Worm (Caenorhabditis elegans): ENCODE data around the gene Y26E6A.2.

Y26E6A.2 gene

ce11 chrX:13903328-13903727 lies 10.9 kb downstream of the Y26E6A.2 start, which contains the start of gene sra-39:
TSS of gene sra-39 (minus strand) at chrX:13903428.
- TF ChIP-seq cog-1 (tag; optimal IDR thresholded peaks at IDR 0.05) (no peak), klf-2 (GFP tag; conservative IDR thresholded peaks at IDR 0.05) (no peak), ref-1 (GFP tag; conservative IDR thresholded peaks at IDR 0.05) (no peak), ztf-23 (GFP tag; IDR thresholded peaks at IDR 0.05) (no peak), ztf-29 (GFP tag; IDR thresholded peaks at IDR 0.05) (no peak), T22C8.4 (GFP tag; IDR thresholded peaks at IDR 0.05) (no peak), flt-1 (GFP tag; IDR thresholded peaks at IDR 0.05) (no peak), tab-1 (GFP tag; IDR thresholded peaks at IDR 0.05) (no peak), med-1 (GFP tag; optimal IDR thresholded peaks at IDR 0.05; ENCODE audit: insufficient read depth) (no peak)

ce11 chrX:13900047-13900446 lies 14.1 kb downstream of the Y26E6A.2 start, which contains the start of gene sra-38:
TSS of gene sra-38 (minus strand) at chrX:13900147.
- TF ChIP-seq med-1 (GFP tag; optimal IDR thresholded peaks at IDR 0.05; ENCODE audit: insufficient read depth): no peak
- no peak for TF ChIP-seq flt-1 (GFP tag; IDR thresholded peaks at IDR 0.05)
- no peak for TF ChIP-seq ztf-29 (GFP tag; IDR thresholded peaks at IDR 0.05)
- TF ChIP-seq klf-2 (GFP tag; conservative IDR thresholded peaks at IDR 0.05): no peak
- TF ChIP-seq ztf-23 (GFP tag; IDR thresholded peaks at IDR 0.05): no peak
- TF ChIP-seq T22C8.4 (GFP tag; IDR thresholded peaks at IDR 0.05): no peak
- no peak for TF ChIP-seq cog-1 (tag; optimal IDR thresholded peaks at IDR 0.05)
- no peak for TF ChIP-seq tab-1 (GFP tag; IDR thresholded peaks at IDR 0.05)
- no peak for TF ChIP-seq ref-1 (GFP tag; conservative IDR thresholded peaks at IDR 0.05)

DNA sequence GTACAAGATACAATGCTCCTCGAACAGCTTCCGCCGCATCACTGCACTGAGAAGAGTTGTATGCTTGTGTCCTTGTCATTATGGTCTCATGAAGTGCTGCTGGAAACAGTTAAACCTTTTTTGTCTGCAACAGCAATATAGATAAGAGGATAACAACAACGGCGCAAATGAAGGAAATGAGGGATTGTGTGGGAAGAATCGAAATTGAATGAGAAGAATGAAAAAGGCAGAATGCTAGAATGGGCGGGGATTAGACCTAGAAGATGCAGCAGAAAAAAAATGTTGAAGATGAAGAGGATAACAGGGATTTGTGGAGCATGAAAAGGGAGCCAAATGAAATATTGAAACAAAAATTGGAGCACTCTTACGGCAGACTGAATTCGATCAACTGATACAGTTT lies 20.9 kb downstream of the Y26E6A.2 start, which contains the start of gene sra-37:
Gene sra-37 (minus strand): TSS at position 101 of the 400 bp plus-strand sequence.
- TF ChIP-seq ref-1 (GFP tag; conservative IDR thresholded peaks at IDR 0.05) (no peak), ztf-29 (GFP tag; IDR thresholded peaks at IDR 0.05) (no peak), med-1 (GFP tag; optimal IDR thresholded peaks at IDR 0.05; ENCODE audit: insufficient read depth) (no peak), ztf-23 (GFP tag; IDR thresholded peaks at IDR 0.05) (no peak), klf-2 (GFP tag; conservative IDR thresholded peaks at IDR 0.05) (no peak), cog-1 (tag; optimal IDR thresholded peaks at IDR 0.05) (no peak), tab-1 (GFP tag; IDR thresholded peaks at IDR 0.05) (no peak), T22C8.4 (GFP tag; IDR thresholded peaks at IDR 0.05) (no peak), flt-1 (GFP tag; IDR thresholded peaks at IDR 0.05) (no peak)

ce11 chrX:13886195-13886594 lies 28.0 kb downstream of the Y26E6A.2 start:
- TF ChIP-seq flt-1 (GFP tag; IDR thresholded peaks at IDR 0.05): 0 out of 2 replicates have a peak, but pooled peaks have one; percentile 33
- TF ChIP-seq klf-2 (GFP tag; conservative IDR thresholded peaks at IDR 0.05): no peak

- TF ChIP-seq ztf-29 (GFP tag; IDR thresholded peaks at IDR 0.05) (no peak), klf-2 (GFP tag; conservative IDR thresholded peaks at IDR 0.05) (no peak), ztf-23 (GFP tag; IDR thresholded peaks at IDR 0.05) (no peak), med-1 (GFP tag; optimal IDR thresholded peaks at IDR 0.05; ENCODE audit: insufficient read depth) (no peak), flt-1 (GFP tag; IDR thresholded peaks at IDR 0.05) (no peak), ref-1 (GFP tag; conservative IDR thresholded peaks at IDR 0.05) (no peak), tab-1 (GFP tag; IDR thresholded peaks at IDR 0.05) (no peak), cog-1 (tag; optimal IDR thresholded peaks at IDR 0.05) (no peak), T22C8.4 (GFP tag; IDR thresholded peaks at IDR 0.05) (no peak)
Measured at ce11 chrX:13885131-13885530, 29.1 kb downstream of the Y26E6A.2 start.

DNA sequence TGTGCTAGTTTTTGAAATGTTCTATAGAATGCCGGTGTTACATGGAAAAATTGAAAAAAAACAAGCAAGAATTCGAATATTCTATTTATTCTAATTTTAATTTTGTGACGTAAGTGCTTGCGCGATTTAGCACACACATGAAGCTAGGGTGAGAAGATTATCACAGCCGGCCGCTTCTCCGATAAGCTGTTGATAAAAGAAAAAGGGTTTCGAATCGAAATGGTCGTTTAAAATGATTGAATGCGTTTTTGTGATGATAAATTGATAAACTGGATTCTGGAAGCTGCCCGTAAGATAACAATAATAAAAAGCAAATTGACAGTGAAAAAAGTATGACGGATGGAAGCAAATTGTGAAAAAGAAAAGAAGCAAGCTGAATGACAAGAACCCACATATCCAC lies 30.0 kb downstream of the Y26E6A.2 start:
- TF ChIP-seq ztf-29 (GFP tag; IDR thresholded peaks at IDR 0.05): no peak
- no peak for TF ChIP-seq klf-2 (GFP tag; conservative IDR thresholded peaks at IDR 0.05)
- no peak for TF ChIP-seq tab-1 (GFP tag; IDR thresholded peaks at IDR 0.05)
- no peak for TF ChIP-seq ztf-23 (GFP tag; IDR thresholded peaks at IDR 0.05)

DNA sequence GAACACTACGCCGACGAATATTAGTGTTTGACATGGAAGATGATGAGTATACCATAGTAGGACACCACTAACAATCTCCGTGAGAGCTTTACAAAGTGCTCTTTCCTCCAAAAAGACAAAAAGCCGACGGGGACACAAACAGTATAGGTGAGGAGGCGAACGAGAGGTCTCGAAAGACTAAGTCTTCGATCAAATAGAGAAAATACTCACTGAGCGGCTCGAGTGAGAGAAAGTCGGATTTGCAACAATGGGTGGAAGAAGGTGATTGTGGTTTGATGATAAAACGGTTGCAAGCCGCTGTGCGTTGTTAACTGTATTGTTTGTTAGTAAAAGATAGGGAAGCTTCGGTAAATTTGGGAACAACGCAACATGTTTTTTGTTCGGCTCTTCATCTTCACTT lies 31.6 kb downstream of the Y26E6A.2 start, which contains the start of gene hlb-1:
Gene hlb-1 (minus strand): TSS at position 101 of the 400 bp plus-strand sequence.
- TF ChIP-seq klf-2 (GFP tag; conservative IDR thresholded peaks at IDR 0.05): no peak
- no peak for TF ChIP-seq T22C8.4 (GFP tag; IDR thresholded peaks at IDR 0.05)
- TF ChIP-seq tab-1 (GFP tag; IDR thresholded peaks at IDR 0.05): no peak
- TF ChIP-seq med-1 (GFP tag; optimal IDR thresholded peaks at IDR 0.05; ENCODE audit: insufficient read depth): no peak
- 0 out of 2 replicates have a peak, but pooled peaks have one; percentile 23 for TF ChIP-seq ztf-23 (GFP tag; IDR thresholded peaks at IDR 0.05)

ce11 chrX:13881760-13882369 lies 32.3 kb downstream of the Y26E6A.2 start:
- TF ChIP-seq T22C8.4 (GFP tag; IDR thresholded peaks at IDR 0.05) (no peak), klf-2 (GFP tag; conservative IDR thresholded peaks at IDR 0.05) (no peak), ztf-23 (GFP tag; IDR thresholded peaks at IDR 0.05) (no peak), tab-1 (GFP tag; IDR thresholded peaks at IDR 0.05) (no peak), ztf-29 (GFP tag; IDR thresholded peaks at IDR 0.05) (no peak), ref-1 (GFP tag; conservative IDR thresholded peaks at IDR 0.05) (no peak), cog-1 (tag; optimal IDR thresholded peaks at IDR 0.05) (no peak), med-1 (GFP tag; optimal IDR thresholded peaks at IDR 0.05; ENCODE audit: insufficient read depth) (no peak), flt-1 (GFP tag; IDR thresholded peaks at IDR 0.05) (no peak)

DNA sequence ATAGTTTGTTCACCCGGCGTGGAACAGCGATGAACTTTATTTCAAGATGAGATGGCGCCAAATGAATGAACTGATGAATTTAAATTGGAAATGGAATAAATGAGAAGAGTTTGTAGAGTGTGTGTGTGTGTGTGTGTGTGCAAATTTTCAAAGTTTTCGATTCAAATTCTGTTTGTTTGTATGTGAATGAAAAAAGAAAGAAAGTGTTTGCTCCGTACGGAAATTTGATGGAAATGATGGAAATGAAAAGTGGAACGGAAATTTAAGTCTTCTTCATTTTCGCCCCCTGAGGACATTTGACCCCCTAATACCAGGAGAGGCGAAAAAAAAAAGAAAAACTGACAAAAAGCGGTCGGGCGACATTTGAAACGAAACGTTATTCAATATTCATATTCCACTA lies 36.1 kb downstream of the Y26E6A.2 start:
- TF ChIP-seq med-1 (GFP tag; optimal IDR thresholded peaks at IDR 0.05; ENCODE audit: insufficient read depth): no peak
- TF ChIP-seq flt-1 (GFP tag; IDR thresholded peaks at IDR 0.05): no peak
- TF ChIP-seq klf-2 (GFP tag; conservative IDR thresholded peaks at IDR 0.05): no peak
- TF ChIP-seq cog-1 (tag; optimal IDR thresholded peaks at IDR 0.05): no peak

DNA sequence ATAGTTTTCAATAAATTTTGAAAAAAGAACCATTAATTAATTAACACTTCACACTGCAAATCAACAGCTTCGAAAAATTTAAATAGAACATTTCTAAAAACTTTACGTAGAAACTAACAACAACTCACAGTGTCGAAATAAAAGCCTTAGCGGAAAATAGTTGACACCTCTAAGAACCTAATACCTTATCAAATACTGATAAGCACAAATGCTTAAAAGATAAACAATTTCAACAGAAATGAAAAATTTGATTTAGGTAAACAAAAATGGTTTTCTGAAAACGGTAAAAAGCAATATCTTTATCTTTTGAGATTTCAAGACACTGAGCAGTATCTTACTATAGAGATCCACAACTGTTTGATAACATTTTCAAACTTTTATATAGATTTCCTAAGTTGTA lies 37.3 kb downstream of the Y26E6A.2 start:
- TF ChIP-seq klf-2 (GFP tag; conservative IDR thresholded peaks at IDR 0.05) (no peak), med-1 (GFP tag; optimal IDR thresholded peaks at IDR 0.05; ENCODE audit: insufficient read depth) (no peak), ztf-29 (GFP tag; IDR thresholded peaks at IDR 0.05) (no peak), ref-1 (GFP tag; conservative IDR thresholded peaks at IDR 0.05) (no peak), flt-1 (GFP tag; IDR thresholded peaks at IDR 0.05) (no peak), tab-1 (GFP tag; IDR thresholded peaks at IDR 0.05) (no peak), cog-1 (tag; optimal IDR thresholded peaks at IDR 0.05) (no peak), T22C8.4 (GFP tag; IDR thresholded peaks at IDR 0.05) (no peak), ztf-23 (GFP tag; IDR thresholded peaks at IDR 0.05) (no peak)

All from whole organism, midembryonic.